Worm (Caenorhabditis elegans): ENCODE results near the gene fbxb-24.

The fbxb-24 gene

ce11 chrIII:11914220-11914619 lies 5.5 kb downstream of the fbxb-24 start, which contains the start of gene Y56A3A.16:
Gene Y56A3A.16 (minus strand): TSS chrIII:11914320.
- TF ChIP-seq K02D7.2 (tag; optimal IDR thresholded peaks at IDR 0.05) (no peak), gmeb-2 (tag; optimal IDR thresholded peaks at IDR 0.05) (no peak), ceh-48 (tag; optimal IDR thresholded peaks at IDR 0.05) (no peak), K09A11.1 (tag; optimal IDR thresholded peaks at IDR 0.05; ENCODE audit: insufficient read depth) (no peak), elt-4 (tag; optimal IDR thresholded peaks at IDR 0.05) (no peak), unc-55 (GFP tag; optimal IDR thresholded peaks at IDR 0.05) (no peak), madf-2 (tag; optimal IDR thresholded peaks at IDR 0.05) (no peak), unc-86 (tag; optimal IDR thresholded peaks at IDR 0.05) (no peak), pax-1 (tag; optimal IDR thresholded peaks at IDR 0.05) (no peak), syd-9 (tag; optimal IDR thresholded peaks at IDR 0.05) (no peak), hlh-13 (GFP tag; optimal IDR thresholded peaks at IDR 0.05) (no peak)

ce11 chrIII:11915666-11916065 lies 6.9 kb downstream of the fbxb-24 start, which contains the start of the genes ndab-1 and npp-16:
Gene ndab-1 (minus strand): TSS chrIII:11915712.
Gene npp-16 (plus strand): TSS chrIII:11915928.
- TF ChIP-seq syd-9 (tag; optimal IDR thresholded peaks at IDR 0.05), result no peak
- TF ChIP-seq K02D7.2 (tag; optimal IDR thresholded peaks at IDR 0.05), result peak; percentile 14
- peak; percentile 8 for TF ChIP-seq ref-2 (tag; optimal IDR thresholded peaks at IDR 0.05)
- no peak for TF ChIP-seq lin-11 (tag; optimal IDR thresholded peaks at IDR 0.05)
- no peak for TF ChIP-seq ceh-2 (tag; optimal IDR thresholded peaks at IDR 0.05)
- peak; percentile 17 for TF ChIP-seq nfya-1 (tag; optimal IDR thresholded peaks at IDR 0.05)

- TF ChIP-seq fax-1 (tag; optimal IDR thresholded peaks at IDR 0.05) (no peak), unc-42 (tag; optimal IDR thresholded peaks at IDR 0.05) (no peak), nfya-1 (tag; optimal IDR thresholded peaks at IDR 0.05) (no peak), ceh-45 (GFP tag; IDR thresholded peaks at IDR 0.05) (no peak), lin-11 (tag; optimal IDR thresholded peaks at IDR 0.05) (no peak), Y22D7AL.16 (tag; optimal IDR thresholded peaks at IDR 0.05) (no peak), ceh-34 (tag; optimal IDR thresholded peaks at IDR 0.05) (no peak), fkh-6 (tag; optimal IDR thresholded peaks at IDR 0.05) (no peak), pha-4 (tag; optimal IDR thresholded peaks at IDR 0.05) (no peak), fkh-10 (GFP tag; optimal IDR thresholded peaks at IDR 0.05) (no peak), sdc-2 (tag; optimal IDR thresholded peaks at IDR 0.05) (no peak), unc-86 (tag; optimal IDR thresholded peaks at IDR 0.05) (no peak), pha-2 (tag; optimal IDR thresholded peaks at IDR 0.05) (no peak), ceh-18 (tag; optimal IDR thresholded peaks at IDR 0.05) (no peak), ahr-1 (tag; optimal IDR thresholded peaks at IDR 0.05) (no peak)
Observed at ce11 chrIII:11916260-11916659, 7.5 kb downstream of the fbxb-24 start.

- TF ChIP-seq K09A11.1 (tag; optimal IDR thresholded peaks at IDR 0.05; ENCODE audit: insufficient read depth), result no peak
- TF ChIP-seq hlh-6 (tag; optimal IDR thresholded peaks at IDR 0.05), result peak; percentile 14
Observed at ce11 chrIII:11917090-11917489, 8.3 kb downstream of the fbxb-24 start.

- TF ChIP-seq ama-1 (optimal IDR thresholded peaks at IDR 0.05) (no peak), pag-3 (tag; optimal IDR thresholded peaks at IDR 0.05; ENCODE audit: borderline replicate concordance) (no peak), K09A11.1 (tag; optimal IDR thresholded peaks at IDR 0.05; ENCODE audit: insufficient read depth) (no peak), pat-9 (tag; optimal IDR thresholded peaks at IDR 0.05) (no peak), ztf-16 (tag; optimal IDR thresholded peaks at IDR 0.05) (no peak), elt-4 (tag; optimal IDR thresholded peaks at IDR 0.05) (no peak), gmeb-2 (tag; optimal IDR thresholded peaks at IDR 0.05) (no peak), sdc-2 (tag; optimal IDR thresholded peaks at IDR 0.05) (no peak), C08G9.2 (tag; optimal IDR thresholded peaks at IDR 0.05) (no peak), ttx-3 (tag; optimal IDR thresholded peaks at IDR 0.05) (no peak), ceh-2 (tag; optimal IDR thresholded peaks at IDR 0.05) (no peak), syd-9 (tag; optimal IDR thresholded peaks at IDR 0.05) (no peak), nhr-232 (tag; optimal IDR thresholded peaks at IDR 0.05) (no peak), sox-2 (GFP tag; IDR thresholded peaks at IDR 0.05) (no peak)
Observed at ce11 chrIII:11917525-11917924, 8.8 kb downstream of the fbxb-24 start.

All from whole organism, late embryonic.